Worm (Caenorhabditis elegans) whole organism, L3 larva: ENCODE data around the gene T20G5.13.

Experiments
- R02D3.7 ChIP-seq: fragments of 150-350 bp; optimal IDR thresholded peaks from 2 replicates; lab custom pipeline; 2014; ENCODE audit warnings: missing biosample characterization, missing genetic modification characterization
- egl-27 ChIP-seq: sonication (generic microtip); optimal IDR thresholded peaks from 4 replicates; lab custom pipeline; 2017; ENCODE audit warnings: missing biosample characterization, missing genetic modification reagents, missing genetic modification characterization
- lsy-12 ChIP-seq: sonication (generic microtip); optimal IDR thresholded peaks from 2 replicates; lab custom pipeline; 2016; ENCODE audit warnings: mild to moderate bottlenecking, missing genetic modification characterization, missing compliant biosample characterization
- nhr-11 ChIP-seq: fragments of 150-350 bp; optimal IDR thresholded peaks from 2 replicates; lab custom pipeline; 2014; ENCODE audit warnings: missing biosample characterization, missing genetic modification characterization
- nhr-67 ChIP-seq: fragments of 150-350 bp; optimal IDR thresholded peaks from 2 replicates; lab custom pipeline; 2014; ENCODE audit warnings: missing biosample characterization, missing genetic modification characterization
- nhr-77 ChIP-seq: fragments of 150-350 bp; optimal IDR thresholded peaks from 2 replicates; lab custom pipeline; 2014; ENCODE audit warnings: missing biosample characterization, missing genetic modification characterization
- skn-1 ChIP-seq: fragments of 150-350 bp; optimal IDR thresholded peaks from 2 replicates; lab custom pipeline; 2014; ENCODE audit warnings: missing biosample characterization, missing genetic modification characterization
- tbx-2 ChIP-seq: sonication (generic microtip); optimal IDR thresholded peaks from 2 replicates; lab custom pipeline; 2016; ENCODE audit warnings: mild to moderate bottlenecking, missing genetic modification characterization, missing compliant biosample characterization
- unc-62 ChIP-seq: fragments of 150-350 bp; sonication (generic microtip); optimal IDR thresholded peaks from 4 replicates; lab custom pipeline; 2014; ENCODE audit warnings: missing biosample characterization, missing genetic modification reagents, missing genetic modification characterization
- zag-1 ChIP-seq: fragments of 150-350 bp; optimal IDR thresholded peaks from 2 replicates; lab custom pipeline; 2014; ENCODE audit warnings: missing biosample characterization, missing genetic modification characterization
- ztf-4 ChIP-seq: fragments of 150-350 bp; optimal IDR thresholded peaks from 2 replicates; lab custom pipeline; 2014; ENCODE audit warnings: missing biosample characterization, missing genetic modification characterization

- TF ChIP-seq nhr-77 (no peak), R02D3.7 (tag; lab: Kevin White, UChicago) (no peak), tbx-2 (no peak), skn-1 (no peak), nhr-67 (tag; lab: Kevin White, UChicago) (no peak), zag-1 (tag; lab: Kevin White, UChicago) (no peak), ztf-4 (tag; lab: Kevin White, UChicago) (no peak), lsy-12 (tag; lab: Kevin White, UChicago) (no peak), egl-27 (tag; lab: Kevin White, UChicago) (no peak), unc-62 (no peak), nhr-11 (no peak)
Observed at ce11 chrIII:10194569-10194968, 6.6 kb downstream of the T20G5.13 start.
